Fruit fly (Drosophila melanogaster) whole organism, embryonic: Measurements from ENCODE around the gene beat-Vc.

Experiments
- Blimp-1 ChIP-seq: fragments of 200-800 bp; sonication (Bioruptor generic); optimal IDR thresholded peaks from 3 replicates; lab custom pipeline; 2018; ENCODE audit warnings: missing biosample characterization, missing genetic modification characterization, mild to moderate bottlenecking, moderate library complexity, missing genetic modification reagents
- CG14014 ChIP-seq: fragments of 200-800 bp; sonication (Bioruptor generic); IDR thresholded peaks from 2 replicates; pipeline ENCODE4 v1.3.6; 2022; ENCODE audit warnings: missing biosample characterization, missing genetic modification characterization
- CG15514 ChIP-seq: fragments of 200-800 bp; sonication (Bioruptor generic); optimal IDR thresholded peaks from 3 replicates; lab custom pipeline; 2017; ENCODE audit warnings: missing biosample characterization, missing genetic modification characterization, mild to moderate bottlenecking, moderate library complexity, missing genetic modification reagents
- CG16815 ChIP-seq: fragments of 200-800 bp; sonication (Bioruptor generic); optimal IDR thresholded peaks from 3 replicates; lab custom pipeline; 2017; ENCODE audit warnings: missing biosample characterization, mild to moderate bottlenecking, missing genetic modification characterization
- CG17612 ChIP-seq: fragments of 200-800 bp; sonication (Bioruptor generic); IDR thresholded peaks from 2 replicates; pipeline ENCODE4 v1.3.6; 2022; ENCODE audit warnings: missing biosample characterization, missing genetic modification characterization
- CG17829 ChIP-seq: fragments of 200-800 bp; optimal IDR thresholded peaks from 2 replicates; lab custom pipeline; 2019; ENCODE audit warnings: missing biosample characterization, mild to moderate bottlenecking, missing genetic modification characterization, moderate library complexity
- CG18599 ChIP-seq: fragments of 200-800 bp; sonication (Bioruptor generic); optimal IDR thresholded peaks from 3 replicates; lab custom pipeline; 2017; ENCODE audit warnings: missing biosample characterization, missing genetic modification characterization, mild to moderate bottlenecking, moderate library complexity, missing genetic modification reagents
- CG2678 ChIP-seq: fragments of 200-800 bp; sonication (Bioruptor generic); optimal IDR thresholded peaks from 3 replicates; lab custom pipeline; 2019; ENCODE audit warnings: missing biosample characterization, mild to moderate bottlenecking, missing genetic modification characterization, moderate library complexity
- CG31388 ChIP-seq: fragments of 200-800 bp; sonication (Bioruptor generic); optimal IDR thresholded peaks from 2 replicates; lab custom pipeline; 2016; ENCODE audit warnings: missing biosample characterization, missing genetic modification characterization
- CG32532 ChIP-seq: fragments of 200-800 bp; sonication (Bioruptor generic); IDR thresholded peaks from 2 replicates; pipeline ENCODE4 v1.3.6; 2022; ENCODE audit warnings: missing biosample characterization, missing genetic modification characterization
- CG9727 ChIP-seq: fragments of 200-800 bp; sonication (Bioruptor generic); optimal IDR thresholded peaks from 3 replicates; lab custom pipeline; 2017; ENCODE audit warnings: missing biosample characterization, mild to moderate bottlenecking, missing genetic modification characterization
- Camta ChIP-seq: fragments of 200-800 bp; sonication (Bioruptor generic); optimal IDR thresholded peaks from 2 replicates; lab custom pipeline; 2016; ENCODE audit warnings: missing biosample characterization, missing genetic modification characterization
- D19A ChIP-seq: fragments of 200-800 bp; optimal IDR thresholded peaks from 3 replicates; lab custom pipeline; 2019; ENCODE audit warnings: missing biosample characterization, mild to moderate bottlenecking, missing genetic modification characterization, moderate library complexity
- Dad ChIP-seq: fragments of 200-800 bp; sonication (Bioruptor generic); optimal IDR thresholded peaks from 3 replicates; lab custom pipeline; 2016; ENCODE audit warnings: missing biosample characterization, missing genetic modification characterization
- Deaf1 ChIP-seq: fragments of 200-800 bp; optimal IDR thresholded peaks from 3 replicates; lab custom pipeline; 2019; ENCODE audit warnings: missing biosample characterization, mild to moderate bottlenecking, missing genetic modification characterization, moderate library complexity
- Dip2 ChIP-seq: fragments of 200-800 bp; sonication (Bioruptor generic); IDR thresholded peaks from 2 replicates; pipeline ENCODE4 v1.3.6; 2022; ENCODE audit warnings: missing biosample characterization, missing genetic modification characterization
- Ets65A ChIP-seq: fragments of 200-800 bp; sonication (Bioruptor generic); peaks from one replicate; lab custom pipeline; 2016; ENCODE audit warnings: missing biosample characterization, missing genetic modification characterization
- Ets97D ChIP-seq: fragments of 200-800 bp; sonication (Bioruptor generic); optimal IDR thresholded peaks from 3 replicates; lab custom pipeline; 2016; ENCODE audit warnings: missing biosample characterization, missing genetic modification characterization
- HLH54F ChIP-seq: fragments of 200-800 bp; sonication (Bioruptor generic); optimal IDR thresholded peaks from 3 replicates; lab custom pipeline; 2016; ENCODE audit warnings: missing biosample characterization, missing genetic modification characterization
- Hand ChIP-seq: fragments of 200-800 bp; sonication (Bioruptor generic); optimal IDR thresholded peaks from 2 replicates; lab custom pipeline; 2017; ENCODE audit warnings: mild to moderate bottlenecking, missing biosample characterization, missing genetic modification reagents, missing genetic modification characterization
- Hr78 ChIP-seq, 2 experiments: fragments of 200-800 bp in 1 of 2; fragments of >200 bp in 1 of 2; sonication (Bioruptor generic) in 1 of 2; optimal IDR thresholded peaks; 2 replicates each; lab custom pipeline; 2017 to 2019; ENCODE audit warnings: missing biosample characterization in 2 of 2, missing genetic modification characterization in 2 of 2, mild to moderate bottlenecking in 1 of 2, moderate library complexity in 1 of 2
- MTF-1 ChIP-seq: fragments of 200-800 bp; sonication (Bioruptor generic); optimal IDR thresholded peaks from 2 replicates; lab custom pipeline; 2018; ENCODE audit warnings: missing biosample characterization, mild to moderate bottlenecking, missing genetic modification characterization, borderline replicate concordance
- Myb ChIP-seq: fragments of 200-800 bp; sonication (Bioruptor generic); optimal IDR thresholded peaks from 2 replicates; lab custom pipeline; 2016; ENCODE audit warnings: missing biosample characterization, missing genetic modification characterization
- NfI ChIP-seq: fragments of 200-800 bp; sonication (Bioruptor generic); optimal IDR thresholded peaks from 3 replicates; lab custom pipeline; 2018; ENCODE audit warnings: missing biosample characterization, mild to moderate bottlenecking, missing genetic modification characterization, moderate library complexity
- PHDP ChIP-seq: fragments of 200-800 bp; sonication (Bioruptor generic); optimal IDR thresholded peaks from 3 replicates; lab custom pipeline; 2018; ENCODE audit warnings: missing biosample characterization, mild to moderate bottlenecking, missing genetic modification characterization, moderate library complexity
- Pdp1 ChIP-seq, 2 experiments: fragments of 200-800 bp; sonication (Bioruptor generic); optimal IDR thresholded peaks; 3 replicates each; lab custom pipeline; 2016; ENCODE audit warnings: missing biosample characterization in 2 of 2, missing genetic modification characterization in 2 of 2, mild to moderate bottlenecking in 1 of 2, moderate library complexity in 1 of 2
- Poxn ChIP-seq: fragments of 200-800 bp; sonication (Bioruptor generic); IDR thresholded peaks from 2 replicates; pipeline ENCODE4 v1.3.6; 2022; ENCODE audit warnings: missing biosample characterization, missing genetic modification characterization
- Ravus ChIP-seq: fragments of 200-800 bp; sonication (Bioruptor generic); IDR thresholded peaks from 2 replicates; pipeline ENCODE4 v1.3.6; 2022; ENCODE audit warnings: missing biosample characterization, missing genetic modification characterization
- Scr ChIP-seq: fragments of 200-800 bp; sonication (Bioruptor generic); IDR thresholded peaks from 2 replicates; pipeline ENCODE4 v1.3.6; 2022; ENCODE audit warnings: missing biosample characterization, missing genetic modification characterization; ENCODE audit not compliant: partially characterized antibody
- cas ChIP-seq: fragments of 200-800 bp; sonication (Bioruptor generic); IDR thresholded peaks from 2 replicates; pipeline ENCODE4 v1.3.6; 2022; ENCODE audit warnings: missing biosample characterization, missing genetic modification characterization
- cato ChIP-seq: fragments of 200-800 bp; sonication (Bioruptor generic); optimal IDR thresholded peaks from 2 replicates; lab custom pipeline; 2016; ENCODE audit warnings: missing biosample characterization, missing genetic modification characterization, borderline replicate concordance
- caup ChIP-seq: fragments of 200-800 bp; sonication (Bioruptor generic); optimal IDR thresholded peaks from 3 replicates; lab custom pipeline; 2017; ENCODE audit warnings: missing biosample characterization, mild to moderate bottlenecking, missing genetic modification characterization, moderate library complexity; ENCODE audit not compliant: severe bottlenecking
- dan ChIP-seq: fragments of 200-800 bp; sonication (Bioruptor generic); IDR thresholded peaks from 2 replicates; pipeline ENCODE4 v1.3.6; 2022; ENCODE audit warnings: missing biosample characterization, missing genetic modification characterization
- danr ChIP-seq: fragments of 200-800 bp; sonication (Bioruptor generic); IDR thresholded peaks from 2 replicates; pipeline ENCODE4 v1.3.6; 2022; ENCODE audit warnings: missing biosample characterization, missing genetic modification characterization
- disco-r ChIP-seq: fragments of 200-800 bp; sonication (Bioruptor generic); optimal IDR thresholded peaks from 2 replicates; lab custom pipeline; 2016; ENCODE audit warnings: missing biosample characterization, missing genetic modification characterization
- esg ChIP-seq: fragments of 200-800 bp; sonication (Bioruptor generic); conservative IDR thresholded peaks from 2 replicates; pipeline ENCODE4 v1.3.6; 2022; ENCODE audit warnings: missing biosample characterization, missing genetic modification characterization
- eve ChIP-seq, 2 experiments: fragments of >200 bp; optimal IDR thresholded peaks; 2 replicates each; lab custom pipeline; 2017; ENCODE audit warnings: missing biosample characterization in 2 of 2, missing genetic modification characterization in 2 of 2
- ewg ChIP-seq: fragments of 200-800 bp; sonication (Bioruptor generic); optimal IDR thresholded peaks from 3 replicates; lab custom pipeline; 2017; ENCODE audit warnings: mild to moderate bottlenecking, missing biosample characterization, missing genetic modification reagents, missing genetic modification characterization
- lola ChIP-seq, 3 experiments: fragments of >200 bp in 2 of 3; fragments of 200-800 bp in 1 of 3; sonication (Bioruptor generic) in 1 of 3; optimal IDR thresholded peaks; 2 replicates each; lab custom pipeline; 2017 to 2019; ENCODE audit warnings: missing biosample characterization in 3 of 3, missing genetic modification characterization in 3 of 3, mild to moderate bottlenecking in 1 of 3, moderate library complexity in 1 of 3
- mirr ChIP-seq: fragments of 200-800 bp; sonication (Bioruptor generic); optimal IDR thresholded peaks from 3 replicates; lab custom pipeline; 2018; ENCODE audit warnings: missing biosample characterization, mild to moderate bottlenecking, missing genetic modification characterization
- odd ChIP-seq: fragments of 200-800 bp; sonication (Bioruptor generic); optimal IDR thresholded peaks from 2 replicates; lab custom pipeline; 2017; ENCODE audit warnings: missing biosample characterization, mild to moderate bottlenecking, missing genetic modification characterization
- phol ChIP-seq: fragments of 200-800 bp; sonication (Bioruptor generic); optimal IDR thresholded peaks from 3 replicates; lab custom pipeline; 2018; ENCODE audit warnings: missing biosample characterization, mild to moderate bottlenecking, missing genetic modification characterization, moderate library complexity
- pzg ChIP-seq: fragments of 200-800 bp; sonication (Bioruptor generic); optimal IDR thresholded peaks from 3 replicates; lab custom pipeline; 2018; ENCODE audit warnings: missing biosample characterization, mild to moderate bottlenecking, missing genetic modification characterization, moderate library complexity
- sens ChIP-seq: fragments of 200-800 bp; sonication (Bioruptor generic); peaks from one replicate; lab custom pipeline; 2016; ENCODE audit warnings: missing biosample characterization, missing genetic modification characterization
- sim ChIP-seq: fragments of 200-800 bp; sonication (Bioruptor generic); IDR thresholded peaks from 2 replicates; pipeline ENCODE4 v1.3.6; 2022; ENCODE audit warnings: missing biosample characterization, missing genetic modification characterization
- so ChIP-seq: fragments of 200-800 bp; sonication (Bioruptor generic); IDR thresholded peaks from 3 replicates; pipeline ENCODE4 v1.3.6; 2022; ENCODE audit warnings: missing biosample characterization, missing genetic modification characterization
- sob ChIP-seq: fragments of 200-800 bp; sonication (Bioruptor generic); IDR thresholded peaks from 2 replicates; pipeline ENCODE4 v1.3.6; 2022; ENCODE audit warnings: missing biosample characterization, missing genetic modification characterization
- trh ChIP-seq: fragments of 200-800 bp; sonication (Bioruptor generic); optimal IDR thresholded peaks from 2 replicates; lab custom pipeline; 2016; ENCODE audit warnings: missing biosample characterization, missing genetic modification characterization

beat-Vc gene

DNA sequence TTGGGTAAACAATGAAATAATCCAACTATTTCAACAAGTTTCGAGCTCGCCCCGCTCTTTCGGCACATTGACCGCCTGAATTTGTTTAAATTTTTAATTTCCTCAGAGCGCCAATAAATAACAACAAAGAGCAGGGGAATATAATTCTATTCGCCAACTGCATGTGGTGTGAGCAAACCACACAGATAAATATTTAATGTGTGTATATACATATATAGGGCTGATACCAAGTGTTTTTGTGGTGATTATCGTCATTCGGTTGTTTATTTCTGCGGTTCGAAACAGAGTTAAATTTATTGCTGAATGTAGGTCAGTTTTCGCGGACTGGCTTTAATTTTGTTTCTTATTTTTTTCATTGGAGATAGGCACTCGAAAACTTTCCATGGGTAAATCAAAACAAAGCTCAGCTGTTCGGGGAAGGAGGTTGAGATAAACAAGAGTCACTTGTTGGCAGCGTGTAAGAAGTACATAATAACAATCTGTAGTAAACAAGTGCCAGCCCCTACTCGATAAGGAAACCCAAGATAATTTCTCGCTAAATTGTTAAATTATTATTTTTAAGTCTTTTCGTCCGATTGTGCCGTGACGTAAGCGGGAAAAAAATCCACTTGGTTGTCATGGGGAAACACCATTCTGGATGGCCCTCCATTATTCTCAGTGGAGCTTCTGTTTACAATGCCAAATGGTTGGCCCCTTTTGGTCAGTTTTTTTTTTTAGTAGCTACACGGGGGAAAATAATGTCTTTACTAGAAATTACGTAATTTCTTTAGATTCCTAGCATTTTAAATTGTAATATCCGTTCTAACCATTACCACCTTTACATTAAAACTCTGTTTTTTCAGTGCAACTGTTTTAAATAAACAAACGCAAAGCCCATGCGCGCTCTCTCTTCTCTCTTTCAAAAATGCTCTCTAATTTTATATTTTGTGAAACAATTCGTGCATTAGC is 65.2 kb downstream of the beat-Vc start:
- TF ChIP-seq cato (GFP tag; lab: Kevin White, UChicago) (no peak), danr (GFP tag; lab: Robert Waterston, UW) (no peak), Dip2 (GFP tag; lab: Robert Waterston, UW) (no peak), CG17612 (GFP tag; lab: Robert Waterston, UW) (no peak), Scr (GFP tag; lab: Robert Waterston, UW) (no peak), PHDP (tag; lab: Kevin White, UChicago) (peak; percentile 49), Deaf1 (no peak), dan (GFP tag; lab: Robert Waterston, UW) (no peak), CG18599 (GFP tag; lab: Kevin White, UChicago) (peak; percentile 81), CG32532 (GFP tag; lab: Robert Waterston, UW) (peak; percentile 79), mirr (GFP tag; lab: Kevin White, UChicago) (peak; percentile 43), caup (GFP tag; lab: Kevin White, UChicago) (no peak), pzg (no peak), eve (GFP tag; optimal IDR thresholded peaks at IDR 0.05; lab: Kevin White, UChicago) (no peak), MTF-1 (GFP tag; lab: Kevin White, UChicago) (no peak), Dad (GFP tag; lab: Kevin White, UChicago) (peak; percentile 9), Pdp1 (GFP tag; optimal IDR thresholded peaks at IDR 0.05; lab: Kevin White, UChicago) (peak; percentile 44 to 86), Camta (peak; percentile 15), sim (no peak), CG9727 (GFP tag; lab: Kevin White, UChicago) (peak; percentile 35), CG15514 (GFP tag; lab: Kevin White, UChicago) (peak; percentile 31), Hr78 (GFP tag; optimal IDR thresholded peaks at IDR 0.05; lab: Kevin White, UChicago) (no peak), disco-r (GFP tag; lab: Kevin White, UChicago) (no peak), NfI (GFP tag; lab: Kevin White, UChicago) (peak; percentile 47), Poxn (GFP tag; lab: Robert Waterston, UW) (no peak), trh (GFP tag; lab: Kevin White, UChicago) (no peak), Hand (peak; percentile 54), phol (tag; lab: Kevin White, UChicago) (peak; percentile 56), HLH54F (peak; percentile 38), so (GFP tag; lab: Robert Waterston, UW) (no peak; the same call in 2 of the 3 replicates), Ravus (GFP tag; lab: Robert Waterston, UW) (peak; percentile 21), lola (GFP tag; optimal IDR thresholded peaks at IDR 0.05; lab: Kevin White, UChicago) (no peak), cas (GFP tag; lab: Robert Waterston, UW) (no peak), odd (GFP tag; lab: Kevin White, UChicago) (no peak), CG31388 (GFP tag; lab: Kevin White, UChicago) (no peak), ewg (GFP tag; lab: Kevin White, UChicago) (peak; percentile 82), Blimp-1 (GFP tag; lab: Kevin White, UChicago) (peak; percentile 52), sob (GFP tag; lab: Robert Waterston, UW) (peak; percentile 62), CG14014 (GFP tag; lab: Robert Waterston, UW) (peak; percentile 66), D19A (tag; lab: Kevin White, UChicago) (no peak), Ets97D (GFP tag; lab: Kevin White, UChicago) (no peak), Ets65A (GFP tag; lab: Kevin White, UChicago) (peak; percentile 66), esg (peak; percentile 31; the same call in 1 of the 2 replicates), CG17829 (no peak), CG16815 (GFP tag; lab: Kevin White, UChicago) (no peak), CG2678 (peak; percentile 68), Myb (GFP tag; lab: Kevin White, UChicago) (peak; percentile 20), sens (GFP tag; lab: Kevin White, UChicago) (peak; percentile 92)
